Worm (Caenorhabditis elegans): Measurements from ENCODE around the gene C44B12.6.
A peak's percentile ranks its signal among the peaks of the same experiment; 100 is the strongest.
"Not testable (repeated sequence)": the region's sequence is repeated elsewhere in the genome, so short reads cannot be mapped to it uniquely, and the experiment has no call there.

C44B12.6 gene

ce11 chrIV:1136658-1137057 is at the start of gene C44B12.6:
Gene C44B12.6, minus strand, starts transcription at chrIV:1136758.
- no peak for TF ChIP-seq nhr-41 (GFP tag; IDR thresholded peaks at IDR 0.05)
- peak; percentile 38 for TF ChIP-seq aha-1 (tag)

ce11 chrIV:1182292-1182691 is 45.7 kb upstream of the C44B12.6 start, which contains the start of gene rmif-2:
Gene rmif-2, plus strand, starts transcription at chrIV:1182592.
- TF ChIP-seq aha-1 (tag); zfp-3 (GFP tag; conservative IDR thresholded peaks at IDR 0.05); ZK337.2 (GFP tag; IDR thresholded peaks at IDR 0.05): not testable (repeated sequence)

- TF ChIP-seq lsy-2 (tag; optimal IDR thresholded peaks at IDR 0.05) (peak in 1 of 2 experiments; percentile 49), spr-1 (tag; optimal IDR thresholded peaks at IDR 0.05) (no peak), hlh-30 (tag; optimal IDR thresholded peaks at IDR 0.05; ENCODE audit: insufficient read depth) (peak; percentile 15), F44E2.7 (GFP tag; IDR thresholded peaks at IDR 0.05) (no peak), vab-7 (GFP tag; IDR thresholded peaks at IDR 0.05) (no peak), lin-1 (GFP tag; IDR thresholded peaks at IDR 0.05) (no peak), Y48G9A.11 (GFP tag; IDR thresholded peaks at IDR 0.05) (peak; percentile 96), ZK546.5 (tag; optimal IDR thresholded peaks at IDR 0.05) (no peak), dpl-1 (GFP tag; optimal IDR thresholded peaks at IDR 0.05) (peak; percentile 90), lin-13 (GFP tag; optimal IDR thresholded peaks at IDR 0.05) (no peak), Y105C5A.15 (GFP tag; IDR thresholded peaks at IDR 0.05) (no peak), T20F7.1 (GFP tag; optimal IDR thresholded peaks at IDR 0.05) (peak; percentile 97), daf-16 (GFP tag; optimal IDR thresholded peaks at IDR 0.05) (no peak), daf-16 (tag; optimal IDR thresholded peaks at IDR 0.05) (peak; percentile 41)
Measured at ce11 chrIV:1177683-1178082, 41.1 kb upstream of the C44B12.6 start, which contains the start of gene Y104H12D.2. Gene Y104H12D.2, plus strand, starts transcription at chrIV:1178022.

- TF ChIP-seq hlh-11 (tag; optimal IDR thresholded peaks at IDR 0.05) = no peak
- TF ChIP-seq vab-7 (GFP tag; IDR thresholded peaks at IDR 0.05) = no peak
- TF ChIP-seq ceh-28 (tag; optimal IDR thresholded peaks at IDR 0.05) = peak; percentile 60
- no peak for TF ChIP-seq ceh-82 (tag; optimal IDR thresholded peaks at IDR 0.05)
Measured at ce11 chrIV:1176613-1177012, 40.1 kb upstream of the C44B12.6 start.

ce11 chrIV:1174411-1174810 is 37.9 kb upstream of the C44B12.6 start:
- TF ChIP-seq F37D6.2 (tag; optimal IDR thresholded peaks at IDR 0.05) (no peak), ceh-28 (tag; optimal IDR thresholded peaks at IDR 0.05) (peak; percentile 60)

- TF ChIP-seq ceh-82 (tag; optimal IDR thresholded peaks at IDR 0.05) = no peak
- no peak for TF ChIP-seq nhr-25 (tag; optimal IDR thresholded peaks at IDR 0.05; ENCODE audit: borderline replicate concordance, insufficient read depth)
- no peak for TF ChIP-seq nhr-41 (GFP tag; IDR thresholded peaks at IDR 0.05)
- TF ChIP-seq egl-43 (GFP tag; IDR thresholded peaks at IDR 0.05) = no peak
- no peak for TF ChIP-seq ces-1 (GFP tag; optimal IDR thresholded peaks at IDR 0.05)
- TF ChIP-seq jun-1 (tag; optimal IDR thresholded peaks at IDR 0.05) = no peak
- no peak for TF ChIP-seq daf-19 (GFP tag; conservative IDR thresholded peaks at IDR 0.05)
- no peak for TF ChIP-seq lin-38 (GFP tag; IDR thresholded peaks at IDR 0.05)
- no peak for TF ChIP-seq F37D6.2 (tag; optimal IDR thresholded peaks at IDR 0.05)
- no peak for TF ChIP-seq mep-1 (tag; optimal IDR thresholded peaks at IDR 0.05)
- TF ChIP-seq ztf-7 (tag; optimal IDR thresholded peaks at IDR 0.05) = no peak
- no peak for TF ChIP-seq nhr-42 (GFP tag; IDR thresholded peaks at IDR 0.05)
- TF ChIP-seq lim-7 (GFP tag; IDR thresholded peaks at IDR 0.05) = no peak
- TF ChIP-seq Y105C5A.15 (GFP tag; IDR thresholded peaks at IDR 0.05) = no peak
- TF ChIP-seq lin-13 (GFP tag; optimal IDR thresholded peaks at IDR 0.05) = no peak
- TF ChIP-seq Y5F2A.4 (GFP tag; optimal IDR thresholded peaks at IDR 0.05) = no peak
- no peak for TF ChIP-seq arid-1 (GFP tag; conservative IDR thresholded peaks at IDR 0.05)
- TF ChIP-seq lin-39 (tag; optimal IDR thresholded peaks at IDR 0.05) = no peak
- TF ChIP-seq aly-2 (tag; optimal IDR thresholded peaks at IDR 0.05) = no peak
- TF ChIP-seq ceh-28 (tag; optimal IDR thresholded peaks at IDR 0.05) = no peak
Measured at ce11 chrIV:1170408-1170807, 33.9 kb upstream of the C44B12.6 start, which contains the start of gene cec-2. Gene cec-2, plus strand, starts transcription at chrIV:1170708.
